Fruit fly (Drosophila melanogaster) whole organism, embryonic: ENCODE results near the gene Art8.
A peak's percentile ranks its signal among the peaks of the same experiment; 100 is the strongest.

Source experiments
- CG10462 ChIP-seq: fragments of 200-800 bp; sonication (Bioruptor generic); optimal IDR thresholded peaks from 2 replicates; lab custom pipeline; 2016; ENCODE audit warnings: missing biosample characterization, missing genetic modification characterization
- CG11695 ChIP-seq: fragments of 200-800 bp; sonication (Bioruptor generic); IDR thresholded peaks from 3 replicates; pipeline ENCODE4 v1.3.6; 2022; ENCODE audit warnings: missing biosample characterization, missing genetic modification characterization
- CG12071 ChIP-seq: fragments of 200-800 bp; sonication (Bioruptor generic); optimal IDR thresholded peaks from 3 replicates; lab custom pipeline; 2018; ENCODE audit warnings: missing biosample characterization, mild to moderate bottlenecking, missing genetic modification characterization
- CG12219 ChIP-seq: fragments of 200-800 bp; sonication (Bioruptor generic); optimal IDR thresholded peaks from 3 replicates; lab custom pipeline; 2018; ENCODE audit warnings: missing biosample characterization, mild to moderate bottlenecking, missing genetic modification characterization
- CG12659 ChIP-seq: fragments of 200-800 bp; sonication (Bioruptor generic); optimal IDR thresholded peaks from 3 replicates; lab custom pipeline; 2017; ENCODE audit warnings: mild to moderate bottlenecking, missing biosample characterization, missing genetic modification reagents, missing genetic modification characterization
- CG13287 ChIP-seq: fragments of 200-800 bp; sonication (Bioruptor generic); IDR thresholded peaks from 2 replicates; pipeline ENCODE4 v1.3.6; 2022; ENCODE audit warnings: missing biosample characterization, missing genetic modification characterization; ENCODE audit not compliant: partially characterized antibody
- CG18011 ChIP-seq: fragments of 200-800 bp; sonication (Bioruptor generic); optimal IDR thresholded peaks from 2 replicates; lab custom pipeline; 2017; ENCODE audit warnings: missing biosample characterization, missing genetic modification characterization, mild to moderate bottlenecking, moderate library complexity, missing genotype
- CG18262 ChIP-seq: fragments of 200-800 bp; optimal IDR thresholded peaks from 3 replicates; lab custom pipeline; 2019; ENCODE audit warnings: missing biosample characterization, mild to moderate bottlenecking, missing genetic modification characterization, moderate library complexity
- CG18476 ChIP-seq: fragments of 200-800 bp; sonication (Bioruptor generic); optimal IDR thresholded peaks from 2 replicates; lab custom pipeline; 2016; ENCODE audit warnings: missing biosample characterization, mild to moderate bottlenecking, missing genetic modification characterization
- CG2129 ChIP-seq: fragments of 200-800 bp; sonication (Bioruptor generic); IDR thresholded peaks from 2 replicates; pipeline ENCODE4 v1.3.6; 2022; ENCODE audit warnings: missing biosample characterization, missing genetic modification characterization; ENCODE audit not compliant: partially characterized antibody
- CG42726 ChIP-seq: fragments of 200-800 bp; sonication (Bioruptor generic); IDR thresholded peaks from 2 replicates; pipeline ENCODE4 v1.3.6; 2022; ENCODE audit warnings: missing biosample characterization, missing genetic modification characterization; ENCODE audit not compliant: partially characterized antibody
- CG4854 ChIP-seq: fragments of 200-800 bp; sonication (Bioruptor generic); optimal IDR thresholded peaks from 2 replicates; lab custom pipeline; 2016; ENCODE audit warnings: missing biosample characterization, missing genetic modification characterization, inconsistent platforms
- CG5953 ChIP-seq: fragments of 200-800 bp; sonication (Bioruptor generic); IDR thresholded peaks from 2 replicates; pipeline ENCODE4 v1.3.6; 2022; ENCODE audit warnings: missing biosample characterization, missing genetic modification characterization
- CG7271 ChIP-seq: fragments of 200-800 bp; sonication (Bioruptor generic); optimal IDR thresholded peaks from 2 replicates; lab custom pipeline; 2018; ENCODE audit warnings: missing biosample characterization, mild to moderate bottlenecking, missing genetic modification characterization, moderate library complexity
- CG9932 ChIP-seq: fragments of 200-800 bp; sonication (Bioruptor generic); IDR thresholded peaks from 2 replicates; pipeline ENCODE4 v1.3.6; 2022; ENCODE audit warnings: missing biosample characterization, missing genetic modification characterization
- CTCF ChIP-seq: fragments of 200-800 bp; sonication (Bioruptor generic); optimal IDR thresholded peaks from 2 replicates; lab custom pipeline; 2017; ENCODE audit warnings: missing biosample characterization, mild to moderate bottlenecking, missing genetic modification characterization, moderate library complexity
- Dbx ChIP-seq: fragments of 200-800 bp; sonication (Bioruptor generic); IDR thresholded peaks from 3 replicates; pipeline ENCODE4 v1.3.6; 2022; ENCODE audit warnings: missing biosample characterization, missing genetic modification characterization
- Dp ChIP-seq: fragments of 200-800 bp; sonication (Bioruptor generic); optimal IDR thresholded peaks from 2 replicates; lab custom pipeline; 2018; ENCODE audit warnings: missing biosample characterization, mild to moderate bottlenecking, missing genetic modification characterization, moderate library complexity
- Ets97D ChIP-seq: fragments of 200-800 bp; sonication (Bioruptor generic); optimal IDR thresholded peaks from 3 replicates; lab custom pipeline; 2016; ENCODE audit warnings: missing biosample characterization, missing genetic modification characterization
- HLH4C ChIP-seq: fragments of 200-800 bp; sonication (Bioruptor generic); IDR thresholded peaks from 3 replicates; pipeline ENCODE4 v1.3.6; 2022; ENCODE audit warnings: missing biosample characterization, missing genetic modification characterization; ENCODE audit not compliant: partially characterized antibody
- HLHmδ ChIP-seq: fragments of 200-800 bp; sonication (Bioruptor generic); optimal IDR thresholded peaks from 2 replicates; lab custom pipeline; 2018; ENCODE audit warnings: missing biosample characterization, mild to moderate bottlenecking, missing genetic modification characterization, moderate library complexity
- Jarid2 ChIP-seq: fragments of 200-800 bp; sonication (Bioruptor generic); optimal IDR thresholded peaks from 3 replicates; lab custom pipeline; 2017; ENCODE audit warnings: mild to moderate bottlenecking, missing biosample characterization, missing genetic modification reagents, missing genetic modification characterization
- Meics ChIP-seq: fragments of 200-800 bp; sonication (Bioruptor generic); optimal IDR thresholded peaks from 2 replicates; lab custom pipeline; 2017; ENCODE audit warnings: missing biosample characterization, mild to moderate bottlenecking, missing genetic modification characterization
- Mes4 ChIP-seq: fragments of 200-800 bp; sonication (Bioruptor generic); optimal IDR thresholded peaks from 2 replicates; lab custom pipeline; 2016; ENCODE audit warnings: missing biosample characterization, missing genetic modification characterization
- Nf-YC ChIP-seq: fragments of 200-800 bp; optimal IDR thresholded peaks from 3 replicates; lab custom pipeline; 2019; ENCODE audit warnings: missing biosample characterization, mild to moderate bottlenecking, missing genetic modification characterization, moderate library complexity
- Scr ChIP-seq: fragments of 200-800 bp; sonication (Bioruptor generic); IDR thresholded peaks from 2 replicates; pipeline ENCODE4 v1.3.6; 2022; ENCODE audit warnings: missing biosample characterization, missing genetic modification characterization; ENCODE audit not compliant: partially characterized antibody
- Sry-β ChIP-seq: fragments of 200-800 bp; sonication (Bioruptor generic); optimal IDR thresholded peaks from 2 replicates; lab custom pipeline; 2018; ENCODE audit warnings: missing biosample characterization, mild to moderate bottlenecking, missing genetic modification characterization, moderate library complexity
- Stat92E ChIP-seq, 3 experiments: fragments of >200 bp in 2 of 3; fragments of 200-800 bp in 1 of 3; sonication (Bioruptor generic) in 1 of 3; optimal IDR thresholded peaks; 2 replicates each; lab custom pipeline; 2017 to 2019; ENCODE audit warnings: missing biosample characterization in 3 of 3, missing genetic modification characterization in 3 of 3, mild to moderate bottlenecking in 1 of 3, moderate library complexity in 1 of 3
- Usf ChIP-seq: fragments of 200-800 bp; sonication (Bioruptor generic); optimal IDR thresholded peaks from 2 replicates; lab custom pipeline; 2017; ENCODE audit warnings: missing genotype, missing biosample characterization, missing genetic modification characterization
- ara ChIP-seq: fragments of 200-800 bp; sonication (Bioruptor generic); IDR thresholded peaks from 2 replicates; pipeline ENCODE4 v1.3.6; 2022; ENCODE audit warnings: missing biosample characterization, missing genetic modification characterization
- ash1 ChIP-seq: fragments of 200-800 bp; sonication (Bioruptor generic); optimal IDR thresholded peaks from 2 replicates; lab custom pipeline; 2018; ENCODE audit warnings: missing biosample characterization, mild to moderate bottlenecking, missing genetic modification characterization
- cas ChIP-seq: fragments of 200-800 bp; sonication (Bioruptor generic); IDR thresholded peaks from 2 replicates; pipeline ENCODE4 v1.3.6; 2022; ENCODE audit warnings: missing biosample characterization, missing genetic modification characterization
- dati ChIP-seq: fragments of 200-800 bp; sonication (Bioruptor generic); IDR thresholded peaks from 2 replicates; pipeline ENCODE4 v1.3.6; 2022; ENCODE audit warnings: missing biosample characterization, missing genetic modification characterization
- en ChIP-seq: fragments of 200-800 bp; sonication (Bioruptor generic); optimal IDR thresholded peaks from 2 replicates; lab custom pipeline; 2016; ENCODE audit warnings: missing biosample characterization, missing genetic modification characterization
- ewg ChIP-seq: fragments of 200-800 bp; sonication (Bioruptor generic); optimal IDR thresholded peaks from 3 replicates; lab custom pipeline; 2017; ENCODE audit warnings: mild to moderate bottlenecking, missing biosample characterization, missing genetic modification reagents, missing genetic modification characterization
- gce ChIP-seq: fragments of 200-800 bp; sonication (Bioruptor generic); IDR thresholded peaks from 3 replicates; pipeline ENCODE4 v1.3.6; 2022; ENCODE audit warnings: missing biosample characterization, missing genetic modification characterization
- gsb ChIP-seq: fragments of 200-800 bp; sonication (Bioruptor generic); IDR thresholded peaks from 2 replicates; pipeline ENCODE4 v1.3.6; 2022; ENCODE audit warnings: missing biosample characterization, missing genetic modification characterization
- ham ChIP-seq: fragments of 200-800 bp; sonication (Bioruptor generic); IDR thresholded peaks from 2 replicates; pipeline ENCODE4 v1.3.6; 2022; ENCODE audit warnings: missing biosample characterization, missing genetic modification characterization
- klu ChIP-seq: fragments of 200-800 bp; sonication (Bioruptor generic); IDR thresholded peaks from 2 replicates; pipeline ENCODE4 v1.3.6; 2022; ENCODE audit warnings: missing biosample characterization, missing genetic modification characterization
- nom ChIP-seq: fragments of 200-800 bp; sonication (Bioruptor generic); optimal IDR thresholded peaks from 2 replicates; lab custom pipeline; 2017; ENCODE audit warnings: missing biosample characterization, missing genetic modification characterization, mild to moderate bottlenecking, moderate library complexity, missing genetic modification reagents
- oc ChIP-seq: fragments of 200-800 bp; sonication (Bioruptor generic); optimal IDR thresholded peaks from 2 replicates; lab custom pipeline; 2018; ENCODE audit warnings: missing biosample characterization, mild to moderate bottlenecking, missing genetic modification characterization, moderate library complexity
- pho ChIP-seq: fragments of 200-800 bp; sonication (Bioruptor generic); optimal IDR thresholded peaks from 2 replicates; lab custom pipeline; 2016; ENCODE audit warnings: missing biosample characterization, missing genetic modification characterization
- sd ChIP-seq: fragments of 200-800 bp; sonication (Bioruptor generic); optimal IDR thresholded peaks from 3 replicates; lab custom pipeline; 2018; ENCODE audit warnings: missing biosample characterization, mild to moderate bottlenecking, missing genetic modification characterization, moderate library complexity
- sens-2 ChIP-seq: fragments of 200-800 bp; sonication (Bioruptor generic); IDR thresholded peaks from 2 replicates; pipeline ENCODE4 v1.3.6; 2022; ENCODE audit warnings: missing biosample characterization, missing genetic modification characterization
- so ChIP-seq: fragments of 200-800 bp; sonication (Bioruptor generic); IDR thresholded peaks from 3 replicates; pipeline ENCODE4 v1.3.6; 2022; ENCODE audit warnings: missing biosample characterization, missing genetic modification characterization
- tll ChIP-seq, 2 experiments: fragments of 200-800 bp in 1 of 2; fragments of >200 bp in 1 of 2; sonication (Bioruptor generic) in 1 of 2; optimal IDR thresholded peaks; 2 replicates each; lab custom pipeline; 2017 to 2019; ENCODE audit warnings: missing biosample characterization in 2 of 2, missing genetic modification characterization in 2 of 2, mild to moderate bottlenecking in 1 of 2, moderate library complexity in 1 of 2
- twi ChIP-seq: fragments of 200-800 bp; optimal IDR thresholded peaks from 2 replicates; lab custom pipeline; 2019; ENCODE audit warnings: missing biosample characterization, mild to moderate bottlenecking, missing genetic modification characterization, moderate library complexity
- wor ChIP-seq: fragments of 200-800 bp; sonication (Bioruptor generic); IDR thresholded peaks from 2 replicates; pipeline ENCODE4 v1.3.6; 2022; ENCODE audit warnings: missing biosample characterization, missing genetic modification characterization
- zen2 ChIP-seq: fragments of 200-800 bp; sonication (Bioruptor generic); IDR thresholded peaks from 3 replicates; pipeline ENCODE4 v1.3.6; 2022; ENCODE audit warnings: missing biosample characterization, missing genetic modification characterization; ENCODE audit not compliant: partially characterized antibody
- zf30C ChIP-seq: fragments of 200-800 bp; sonication (Bioruptor generic); optimal IDR thresholded peaks from 3 replicates; lab custom pipeline; 2018; ENCODE audit warnings: missing biosample characterization, mild to moderate bottlenecking, missing genetic modification characterization

Art8 gene

dm6 chr2L:11010999-11011398 lies at the start of gene Art8, which contains the start of gene dUTPase (continued):
- no peak for TF ChIP-seq HLHmδ (GFP tag; lab: Kevin White, UChicago)
- peak; percentile 78 for TF ChIP-seq CG42726 (GFP tag; lab: Robert Waterston, UW)
- TF ChIP-seq CG10462 (GFP tag; lab: Kevin White, UChicago): peak; percentile 45
- peak; percentile 34 for TF ChIP-seq pho (GFP tag; lab: Kevin White, UChicago)
- TF ChIP-seq gsb (GFP tag; lab: Robert Waterston, UW): no peak
- TF ChIP-seq zf30C: no peak
- peak; percentile 85 for TF ChIP-seq CG9932 (GFP tag; lab: Robert Waterston, UW)
- peak in 1 of 3 experiments; percentile 54 for TF ChIP-seq Stat92E (GFP tag; optimal IDR thresholded peaks at IDR 0.05; lab: Kevin White, UChicago)
- TF ChIP-seq zen2 (GFP tag; lab: Robert Waterston, UW): no peak; the same call in 2 of the 3 replicates
- no peak for TF ChIP-seq ham (GFP tag; lab: Robert Waterston, UW)
- TF ChIP-seq CG12219: no peak
- no peak for TF ChIP-seq oc (tag; lab: Kevin White, UChicago)
- peak; percentile 91 for TF ChIP-seq Nf-YC
- TF ChIP-seq CG7271 (tag; lab: Kevin White, UChicago): peak; percentile 73
- no peak for TF ChIP-seq nom
- TF ChIP-seq tll (GFP tag; optimal IDR thresholded peaks at IDR 0.05; lab: Kevin White, UChicago): no peak
- TF ChIP-seq Mes4 (GFP tag; lab: Kevin White, UChicago): no peak
- TF ChIP-seq sd (tag; lab: Kevin White, UChicago): no peak
- TF ChIP-seq Meics (GFP tag; lab: Kevin White, UChicago): peak; percentile 63
- peak; percentile 66 for TF ChIP-seq Ets97D
- TF ChIP-seq ash1: no peak
- TF ChIP-seq Dp (GFP tag; lab: Kevin White, UChicago): peak; percentile 82
- TF ChIP-seq ewg (GFP tag; lab: Kevin White, UChicago): peak; percentile 28
- peak; percentile 22; the same call in 1 of the 2 replicates for TF ChIP-seq klu (GFP tag; lab: Robert Waterston, UW)
- TF ChIP-seq so (GFP tag; lab: Robert Waterston, UW): no peak
- TF ChIP-seq CG18476 (GFP tag; lab: Kevin White, UChicago): peak; percentile 51
- TF ChIP-seq CG12659 (GFP tag; lab: Kevin White, UChicago): peak; percentile 90
- no peak for TF ChIP-seq sens-2
- TF ChIP-seq gce: no peak
- TF ChIP-seq CG13287 (GFP tag; lab: Robert Waterston, UW): peak; percentile 97
- TF ChIP-seq Dbx (GFP tag; lab: Robert Waterston, UW): peak; percentile 88
- TF ChIP-seq Usf: no peak
- TF ChIP-seq ara: peak; percentile 73
- TF ChIP-seq Jarid2 (GFP tag; lab: Kevin White, UChicago): no peak
- no peak for TF ChIP-seq CG12071 (GFP tag; lab: Kevin White, UChicago)
- TF ChIP-seq cas (GFP tag; lab: Robert Waterston, UW): peak; percentile 58; the same call in 1 of the 2 replicates
- peak; percentile 83 for TF ChIP-seq HLH4C
- TF ChIP-seq Sry-β: no peak
- peak; percentile 75 for TF ChIP-seq CG18262 (tag; lab: Kevin White, UChicago)
- TF ChIP-seq wor (GFP tag; lab: Robert Waterston, UW): peak; percentile 48
- peak; percentile 25 for TF ChIP-seq CTCF (GFP tag; lab: Kevin White, UChicago)
- peak; percentile 38 for TF ChIP-seq twi (tag; lab: Kevin White, UChicago)
- TF ChIP-seq CG2129 (GFP tag; lab: Robert Waterston, UW): peak; percentile 89
- no peak for TF ChIP-seq en (GFP tag; lab: Kevin White, UChicago)
- TF ChIP-seq CG5953: peak; percentile 63; the same call in 1 of the 2 replicates
- TF ChIP-seq Scr (GFP tag; lab: Robert Waterston, UW): peak; percentile 90
- TF ChIP-seq CG11695 (GFP tag; lab: Robert Waterston, UW): peak; percentile 48; the same call in 1 of the 3 replicates
- TF ChIP-seq CG18011 (GFP tag; lab: Kevin White, UChicago): peak; percentile 69
- TF ChIP-seq dati (GFP tag; lab: Robert Waterston, UW): no peak
- peak; percentile 59 for TF ChIP-seq CG4854
